Fruit fly (Drosophila melanogaster): ENCODE measurements around the gene Syt1.

DNA sequence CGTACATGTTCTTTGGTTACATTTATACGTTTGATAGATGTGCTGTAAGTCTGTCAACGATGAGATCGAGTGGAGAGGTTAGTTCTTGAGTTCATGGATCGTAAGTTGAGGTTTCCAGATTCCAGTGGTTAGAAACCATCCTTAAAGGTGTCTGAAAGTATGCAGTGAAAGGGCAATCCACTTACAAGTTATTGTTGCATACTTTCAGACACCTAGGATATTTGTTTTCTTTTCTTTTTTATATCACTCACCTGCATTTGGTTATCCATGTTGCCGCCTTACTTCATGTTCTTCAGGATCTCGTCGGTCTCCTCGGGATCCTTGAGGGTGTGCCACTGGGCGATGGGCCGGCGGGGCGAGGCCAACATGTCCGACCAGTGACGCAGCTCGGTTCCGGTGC is 17.0 kb downstream of the Syt1 start:
- no peak for TF ChIP-seq fru (GFP tag; optimal IDR thresholded peaks at IDR 0.05)
- TF ChIP-seq dsf (GFP tag; optimal IDR thresholded peaks at IDR 0.05; ENCODE audit: borderline replicate concordance) = no peak

Data from whole organism, wandering third instar larva.